Fruit fly (Drosophila melanogaster): ENCODE results near the gene eIF4E5.

Gene eIF4E5

DNA sequence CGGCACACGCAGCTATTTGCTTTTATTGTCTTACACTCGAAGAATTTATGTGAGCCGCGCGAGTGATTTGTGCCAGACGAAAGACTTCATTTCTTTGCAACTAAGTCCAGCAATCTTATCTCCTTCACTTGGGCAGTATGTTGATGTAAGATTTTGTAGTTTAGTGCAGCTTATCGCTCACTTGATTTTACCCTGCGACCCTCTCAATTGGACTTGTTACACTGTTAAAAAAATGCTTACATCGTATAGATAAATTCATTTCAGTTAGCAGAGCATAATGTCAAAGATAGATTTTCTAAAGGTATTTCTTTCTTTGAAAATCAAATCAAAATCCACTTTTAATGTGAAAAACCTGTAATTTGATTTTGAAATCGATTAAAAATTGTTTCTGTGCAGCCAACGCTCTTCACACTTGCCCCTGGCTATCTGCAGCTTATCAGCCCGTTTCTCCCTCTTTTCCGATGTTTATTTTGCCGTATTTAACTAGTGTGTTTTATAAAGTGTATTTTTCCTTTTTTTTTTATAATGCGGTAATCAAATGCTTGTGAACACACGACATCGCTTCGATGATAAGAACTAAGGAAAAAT, 43.8 kb upstream of the eIF4E5 start (continued):
- TF ChIP-seq CG10631 (GFP tag; optimal IDR thresholded peaks at IDR 0.05) (peak; percentile 73), CG16779 (tag; optimal IDR thresholded peaks at IDR 0.05) (peak; percentile 69), Sox14 (GFP tag; optimal IDR thresholded peaks at IDR 0.05) (peak; percentile 80), Eip78C (GFP tag) (peak; percentile 85), CG11902 (GFP tag; optimal IDR thresholded peaks at IDR 0.05) (peak; percentile 35), CG34406 (GFP tag; optimal IDR thresholded peaks at IDR 0.05) (peak; percentile 59), Sox102F (GFP tag; optimal IDR thresholded peaks at IDR 0.05) (peak; percentile 15), CG8632 (GFP tag; optimal IDR thresholded peaks at IDR 0.05) (peak; percentile 56), CG8119 (GFP tag; IDR thresholded peaks at IDR 0.05) (peak; percentile 83), net (GFP tag; optimal IDR thresholded peaks at IDR 0.05) (peak; percentile 75), topi (GFP tag; optimal IDR thresholded peaks at IDR 0.05) (peak; percentile 55), CG10669 (GFP tag; optimal IDR thresholded peaks at IDR 0.05) (peak; percentile 62), fd85E (GFP tag; optimal IDR thresholded peaks at IDR 0.05) (no peak), vri (GFP tag; optimal IDR thresholded peaks at IDR 0.05) (peak; percentile 45), achi (GFP tag; optimal IDR thresholded peaks at IDR 0.05) (peak; percentile 75), CG4318 (GFP tag; optimal IDR thresholded peaks at IDR 0.05) (peak; percentile 72), Blimp-1 (GFP tag; optimal IDR thresholded peaks at IDR 0.05) (no peak), ss (GFP tag; optimal IDR thresholded peaks at IDR 0.05) (peak; percentile 14 to 22), fd59A (GFP tag; optimal IDR thresholded peaks at IDR 0.05) (peak; percentile 51)

DNA sequence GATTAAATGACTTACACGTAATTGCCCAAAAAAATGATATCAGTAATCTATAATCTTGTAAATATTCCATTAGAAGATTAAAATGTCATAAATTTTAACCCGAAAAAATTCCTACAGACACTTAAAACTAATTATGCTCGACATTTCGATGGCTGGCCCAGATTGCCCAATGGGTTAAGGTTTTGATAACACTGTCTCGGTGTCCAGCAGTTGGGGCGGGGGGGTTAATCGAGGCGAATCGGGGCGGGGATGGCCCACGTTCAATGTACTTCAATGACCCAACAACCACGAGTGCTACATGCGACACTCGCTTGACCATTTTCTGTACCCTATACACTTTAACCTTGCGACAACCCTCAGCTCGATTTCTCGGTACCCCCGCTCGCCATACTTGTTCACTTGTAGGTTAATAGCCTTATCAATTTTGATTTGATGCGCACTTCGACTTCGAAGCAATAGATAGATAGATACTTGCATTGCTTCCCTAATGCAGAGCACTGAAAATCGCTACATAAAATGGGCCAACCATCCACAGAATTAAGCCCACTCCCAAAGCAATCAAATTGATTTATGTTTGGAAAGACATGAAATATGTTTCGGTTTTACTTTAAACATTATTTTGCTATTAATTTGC, 42.3 kb upstream of the eIF4E5 start:
- TF ChIP-seq CG32006 (GFP tag; optimal IDR thresholded peaks at IDR 0.05) (no peak), Eip78C (GFP tag) (no peak), CG11294 (GFP tag; IDR thresholded peaks at IDR 0.05) (no peak), Blimp-1 (GFP tag; optimal IDR thresholded peaks at IDR 0.05) (no peak), CG6792 (GFP tag; optimal IDR thresholded peaks at IDR 0.05) (no peak), ss (GFP tag; optimal IDR thresholded peaks at IDR 0.05) (no peak), Lpt (GFP tag; optimal IDR thresholded peaks at IDR 0.05) (no peak), Sox102F (GFP tag; optimal IDR thresholded peaks at IDR 0.05) (no peak), achi (GFP tag; optimal IDR thresholded peaks at IDR 0.05) (no peak), dac (GFP tag; optimal IDR thresholded peaks at IDR 0.05) (no peak), Sox15 (GFP tag; optimal IDR thresholded peaks at IDR 0.05) (no peak), Smox (GFP tag; optimal IDR thresholded peaks at IDR 0.05) (no peak), fd85E (GFP tag; optimal IDR thresholded peaks at IDR 0.05) (no peak), CG6276 (GFP tag; optimal IDR thresholded peaks at IDR 0.05) (no peak), CG4318 (GFP tag; optimal IDR thresholded peaks at IDR 0.05) (no peak), CG8319 (GFP tag; optimal IDR thresholded peaks at IDR 0.05) (no peak), CG10631 (GFP tag; optimal IDR thresholded peaks at IDR 0.05) (no peak)

DNA sequence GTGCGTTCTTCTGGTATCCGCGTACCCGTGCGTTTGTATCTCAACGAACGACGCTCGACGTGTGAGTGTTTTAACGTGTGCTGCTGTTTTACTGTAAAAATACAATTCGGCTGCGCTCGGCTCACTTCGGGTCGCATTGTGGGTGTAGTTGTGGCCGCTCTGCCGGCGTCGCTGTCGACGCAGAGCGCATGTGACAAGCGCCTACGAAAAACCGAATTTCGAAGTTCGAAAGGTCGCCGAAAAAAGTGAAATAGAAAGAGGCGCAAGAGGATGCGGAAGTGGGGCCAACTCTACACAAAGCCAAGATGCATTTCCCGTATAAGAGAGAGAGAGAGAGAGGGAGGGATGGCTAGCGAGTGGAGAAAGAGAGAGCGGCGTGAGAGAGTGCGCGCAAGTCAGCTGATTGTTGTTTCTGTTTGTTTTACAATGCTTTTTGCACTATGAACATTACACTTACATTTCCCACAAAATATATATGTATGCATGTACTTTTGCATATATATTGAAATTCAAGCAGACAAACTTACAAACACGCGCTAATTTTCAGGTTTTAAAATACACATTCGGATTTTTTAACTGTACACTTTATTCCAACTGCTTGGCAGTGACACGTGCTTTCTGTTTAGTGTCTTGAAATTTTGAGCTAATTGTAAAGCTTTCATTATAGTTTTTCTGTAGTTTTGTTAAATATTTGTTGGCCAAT, 39.8 kb upstream of the eIF4E5 start:
- TF ChIP-seq Hr4 (GFP tag; optimal IDR thresholded peaks at IDR 0.05) (peak; percentile 61), CG11762 (GFP tag; optimal IDR thresholded peaks at IDR 0.05; ENCODE audit: insufficient read depth) (no peak), pdm3 (GFP tag; optimal IDR thresholded peaks at IDR 0.05) (peak; percentile 4), Ets96B (tag; optimal IDR thresholded peaks at IDR 0.05) (no peak), CG6276 (GFP tag; optimal IDR thresholded peaks at IDR 0.05) (peak; percentile 33), Lpt (GFP tag; optimal IDR thresholded peaks at IDR 0.05) (no peak), CG6854 (GFP tag; optimal IDR thresholded peaks at IDR 0.05) (peak; percentile 90), CG6808 (GFP tag; optimal IDR thresholded peaks at IDR 0.05) (peak; percentile 68), vri (GFP tag; optimal IDR thresholded peaks at IDR 0.05) (peak; percentile 56), CG9139 (GFP tag; optimal IDR thresholded peaks at IDR 0.05) (peak; percentile 81), lz (GFP tag; optimal IDR thresholded peaks at IDR 0.05) (no peak), Gug (GFP tag; IDR thresholded peaks at IDR 0.05) (no peak), Eip75B (GFP tag; optimal IDR thresholded peaks at IDR 0.05) (peak; percentile 33), CG1621 (tag; optimal IDR thresholded peaks at IDR 0.05) (peak; percentile 25), CG11294 (GFP tag; IDR thresholded peaks at IDR 0.05) (no peak), Sox102F (GFP tag; optimal IDR thresholded peaks at IDR 0.05) (peak; percentile 16), svp (GFP tag) (peak; percentile 86), ss (GFP tag; optimal IDR thresholded peaks at IDR 0.05) (peak; percentile 54 to 76), Smox (GFP tag; optimal IDR thresholded peaks at IDR 0.05) (no peak), Blimp-1 (GFP tag; optimal IDR thresholded peaks at IDR 0.05) (peak; percentile 20), dac (GFP tag; optimal IDR thresholded peaks at IDR 0.05) (peak; percentile 8), CG11902 (GFP tag; optimal IDR thresholded peaks at IDR 0.05) (no peak), dsx (GFP tag; optimal IDR thresholded peaks at IDR 0.05; ENCODE audit: poor library complexity, severe bottlenecking) (peak; percentile 43), CG3919 (GFP tag; optimal IDR thresholded peaks at IDR 0.05) (peak; percentile 46), acj6 (GFP tag; optimal IDR thresholded peaks at IDR 0.05) (peak; percentile 31), CG10631 (GFP tag; optimal IDR thresholded peaks at IDR 0.05) (no peak)

Data from whole organism, prepupa.